Fruit fly (Drosophila melanogaster): ENCODE data around the gene Mur11Da.

Mur11Da gene

dm6 chrX:12967296-12967938, at the start of gene Mur11Da (continued):
- peak; percentile 11 for TF ChIP-seq Dp (GFP tag; optimal IDR thresholded peaks at IDR 0.05)
- no peak for TF ChIP-seq CG2889 (GFP tag; IDR thresholded peaks at IDR 0.05)
- TF ChIP-seq ERR (GFP tag; optimal IDR thresholded peaks at IDR 0.05) = no peak

dm6 chrX:12919594-12919993, 48.1 kb upstream of the Mur11Da start:
- TF ChIP-seq CG17829 (tag; optimal IDR thresholded peaks at IDR 0.05) (no peak), CG8290 (GFP tag; optimal IDR thresholded peaks at IDR 0.05) (no peak), CG8290 (tag; optimal IDR thresholded peaks at IDR 0.05) (peak in 1 of 2 experiments; percentile 91), E2f1 (GFP tag; IDR thresholded peaks at IDR 0.05) (no peak), Usf (GFP tag; optimal IDR thresholded peaks at IDR 0.05) (no peak), CG17612 (GFP tag; IDR thresholded peaks at IDR 0.05) (peak; percentile 61; the same call in 1 of the 2 replicates), D19A (tag; optimal IDR thresholded peaks at IDR 0.05) (no peak), CG7963 (GFP tag; IDR thresholded peaks at IDR 0.05; ENCODE audit: partially characterized antibody) (no peak), CG6272 (GFP tag; IDR thresholded peaks at IDR 0.05) (no peak), chm (GFP tag; IDR thresholded peaks at IDR 0.05) (no peak), hth (optimal IDR thresholded peaks at IDR 0.05) (no peak), unpg (GFP tag; optimal IDR thresholded peaks at IDR 0.05) (no peak)

dm6 chrX:12922338-12922737, 45.4 kb upstream of the Mur11Da start:
- TF ChIP-seq ewg (GFP tag; optimal IDR thresholded peaks at IDR 0.05) (peak; percentile 71), crol (GFP tag; IDR thresholded peaks at IDR 0.05) (peak; percentile 47; the same call in 1 of the 2 replicates), MBD-R2 (GFP tag; IDR thresholded peaks at IDR 0.05) (0 out of 2 replicates have a peak, but pooled peaks have one; percentile 14), CG10959 (GFP tag; IDR thresholded peaks at IDR 0.05) (no peak), onecut (GFP tag; IDR thresholded peaks at IDR 0.05) (peak; percentile 86), Ada2b (GFP tag; IDR thresholded peaks at IDR 0.05) (no peak)

dm6 chrX:12923258-12923901, 44.3 kb upstream of the Mur11Da start:
- peak; percentile 19 for TF ChIP-seq CG10209 (GFP tag; optimal IDR thresholded peaks at IDR 0.05)
- peak; percentile 61 for TF ChIP-seq nmo (GFP tag; optimal IDR thresholded peaks at IDR 0.05)
- TF ChIP-seq ATbp (GFP tag; optimal IDR thresholded peaks at IDR 0.05) = peak; percentile 36
- peak; percentile 36; the same call in 1 of the 3 replicates for TF ChIP-seq otp (GFP tag; IDR thresholded peaks at IDR 0.05)
- TF ChIP-seq CG9797 (GFP tag; optimal IDR thresholded peaks at IDR 0.05) = no peak
- peak; percentile 68; the same call in 2 of the 3 replicates for TF ChIP-seq CG17361 (GFP tag; IDR thresholded peaks at IDR 0.05)
- TF ChIP-seq CG14710 (tag; optimal IDR thresholded peaks at IDR 0.05) = peak; percentile 35
- no peak for TF ChIP-seq CG10431 (GFP tag; optimal IDR thresholded peaks at IDR 0.05)
- TF ChIP-seq ind (GFP tag; optimal IDR thresholded peaks at IDR 0.05) = peak; percentile 6
- TF ChIP-seq CG7839 (tag; optimal IDR thresholded peaks at IDR 0.05) = peak; percentile 46
- no peak for TF ChIP-seq CG12236 (GFP tag; optimal IDR thresholded peaks at IDR 0.05)
- TF ChIP-seq pros (GFP tag; optimal IDR thresholded peaks at IDR 0.05) = peak; percentile 8
- TF ChIP-seq ranshi (GFP tag; IDR thresholded peaks at IDR 0.05) = peak; percentile 39; the same call in 1 of the 2 replicates
- TF ChIP-seq vvl (GFP tag; IDR thresholded peaks at IDR 0.05) = peak; percentile 25; the same call in 1 of the 2 replicates
- TF ChIP-seq zf30C (GFP tag; optimal IDR thresholded peaks at IDR 0.05) = peak; percentile 59
- no peak for TF ChIP-seq CG10321 (GFP tag; IDR thresholded peaks at IDR 0.05)
- TF ChIP-seq ash1 (GFP tag; optimal IDR thresholded peaks at IDR 0.05) = no peak
- TF ChIP-seq lola (GFP tag; optimal IDR thresholded peaks at IDR 0.05) = peak in 1 of 3 experiments; percentile 39
- TF ChIP-seq insv (GFP tag; optimal IDR thresholded peaks at IDR 0.05) = no peak
- no peak for TF ChIP-seq stwl (tag; optimal IDR thresholded peaks at IDR 0.05)
- TF ChIP-seq ewg (GFP tag; optimal IDR thresholded peaks at IDR 0.05) = peak; percentile 25
- TF ChIP-seq CG6813 (GFP tag; optimal IDR thresholded peaks at IDR 0.05) = peak; percentile 30
- TF ChIP-seq CG15601 (tag; optimal IDR thresholded peaks at IDR 0.05) = peak; percentile 7
- TF ChIP-seq sens-2 (GFP tag; IDR thresholded peaks at IDR 0.05) = 0 out of 2 replicates have a peak, but pooled peaks have one; percentile 33
- TF ChIP-seq Xbp1 (GFP tag; optimal IDR thresholded peaks at IDR 0.05) = peak; percentile 3
